Worm (Caenorhabditis elegans): ENCODE measurements around the gene T22B2.3.

Gene T22B2.3

DNA sequence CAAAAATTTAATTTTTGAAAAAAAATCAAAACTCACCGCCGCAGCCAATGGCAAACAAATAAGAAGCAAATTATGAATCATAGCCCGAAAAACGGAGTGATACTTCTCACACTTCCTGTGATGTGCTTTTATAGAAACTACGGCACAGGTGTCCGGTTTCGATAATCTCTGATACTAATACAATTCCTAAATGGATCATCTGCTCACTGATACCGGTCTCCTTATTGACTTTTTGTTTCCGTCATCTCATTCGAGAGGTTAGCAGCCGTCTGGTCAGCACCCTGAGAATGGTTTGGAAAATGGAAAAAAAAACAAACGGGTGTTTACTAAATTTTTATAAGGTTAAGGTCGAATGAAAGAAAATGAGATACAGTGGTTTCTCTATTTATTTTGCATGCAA lies 1.4 kb upstream of the T22B2.3 start, which contains the start of gene idpp-9:
Gene idpp-9 (minus strand): TSS at position 101 of the 400 bp plus-strand sequence.
- no peak for TF ChIP-seq aha-1 (tag; optimal IDR thresholded peaks at IDR 0.05)

- TF ChIP-seq elt-3 (tag; optimal IDR thresholded peaks at IDR 0.05) (no peak), egl-13 (tag; optimal IDR thresholded peaks at IDR 0.05) (no peak), tlp-1 (tag; optimal IDR thresholded peaks at IDR 0.05) (no peak), swsn-7 (tag; optimal IDR thresholded peaks at IDR 0.05) (no peak), lin-13 (GFP tag; optimal IDR thresholded peaks at IDR 0.05) (no peak), unc-30 (tag; optimal IDR thresholded peaks at IDR 0.05) (no peak), mdl-1 (tag; optimal IDR thresholded peaks at IDR 0.05) (no peak), lir-3 (tag; optimal IDR thresholded peaks at IDR 0.05; ENCODE audit: poor library complexity) (no peak), nhr-84 (tag; optimal IDR thresholded peaks at IDR 0.05) (no peak), nhr-11 (tag; optimal IDR thresholded peaks at IDR 0.05) (no peak), snpc-4 (tag; optimal IDR thresholded peaks at IDR 0.05) (no peak), nhr-12 (tag; optimal IDR thresholded peaks at IDR 0.05) (no peak), Y116A8C.19 (tag; optimal IDR thresholded peaks at IDR 0.05; ENCODE audit: borderline replicate concordance) (no peak)
These were observed 1.1 kb downstream of the T22B2.3 start for ce11 chrX:3918182-3918581.

DNA sequence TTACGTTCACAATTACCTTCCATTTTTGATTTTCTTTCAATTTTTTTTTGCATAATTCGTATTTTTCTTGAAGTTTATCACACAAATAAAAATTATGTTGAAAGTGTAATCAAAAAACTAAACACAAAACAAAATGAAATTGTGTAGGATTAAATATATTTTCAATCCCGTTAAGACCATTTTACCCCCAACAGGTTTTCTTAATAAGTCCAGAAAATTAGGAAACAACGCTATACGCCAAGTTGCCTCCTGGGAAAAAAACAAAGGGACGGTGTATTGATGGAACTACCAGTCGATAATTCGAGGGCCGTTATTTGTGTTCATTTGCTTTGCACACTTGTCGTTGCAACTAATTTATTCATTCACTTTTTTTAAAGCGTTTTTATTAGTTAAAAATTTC lies 2.6 kb downstream of the T22B2.3 start:
- TF ChIP-seq nhr-85 (tag) (no peak), dpl-1 (GFP tag; optimal IDR thresholded peaks at IDR 0.05) (no peak), ceh-8 (GFP tag; optimal IDR thresholded peaks at IDR 0.05) (no peak), egl-13 (tag; optimal IDR thresholded peaks at IDR 0.05) (no peak), ces-1 (GFP tag; optimal IDR thresholded peaks at IDR 0.05) (no peak), lsy-2 (tag; optimal IDR thresholded peaks at IDR 0.05) (no peak), lir-3 (tag; optimal IDR thresholded peaks at IDR 0.05; ENCODE audit: poor library complexity) (no peak), mdl-1 (tag; optimal IDR thresholded peaks at IDR 0.05) (no peak)

DNA sequence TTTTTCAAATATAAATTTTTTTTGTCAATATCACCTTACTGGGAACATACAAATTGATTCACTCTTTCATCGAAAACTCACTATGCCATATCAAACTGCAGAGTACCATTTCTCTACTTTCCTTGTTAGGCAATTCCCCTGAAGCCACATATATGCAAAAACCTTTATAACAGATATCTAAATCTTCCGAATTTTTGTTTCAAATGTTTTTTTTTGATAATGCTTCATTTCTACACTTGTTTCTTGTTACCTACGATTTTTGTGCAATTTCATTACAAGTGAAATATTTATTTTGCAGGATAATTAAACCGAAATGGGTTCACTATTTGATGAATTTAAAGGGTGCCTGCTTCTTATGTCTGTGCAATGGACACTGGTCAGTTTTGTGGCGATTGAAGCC lies 3.0 kb downstream of the T22B2.3 start, which contains the start of gene T22B2.2:
Gene T22B2.2 (plus strand): TSS at position 301 of the 400 bp plus-strand sequence.
- TF ChIP-seq nhr-12 (tag; optimal IDR thresholded peaks at IDR 0.05) (no peak), unc-30 (tag; optimal IDR thresholded peaks at IDR 0.05) (no peak), nhr-19 (GFP tag; conservative IDR thresholded peaks at IDR 0.05) (no peak)

ce11 chrX:3920747-3921146 lies 3.6 kb downstream of the T22B2.3 start:
- TF ChIP-seq nhr-84 (tag; optimal IDR thresholded peaks at IDR 0.05): no peak
- no peak for TF ChIP-seq nhr-85 (tag)
- no peak for TF ChIP-seq blmp-1 (tag; optimal IDR thresholded peaks at IDR 0.05)
- no peak for TF ChIP-seq elt-2 (tag; optimal IDR thresholded peaks at IDR 0.05)
- TF ChIP-seq xbp-1 (tag; optimal IDR thresholded peaks at IDR 0.05): no peak
- TF ChIP-seq tbx-2 (tag; optimal IDR thresholded peaks at IDR 0.05): no peak
- no peak for TF ChIP-seq nhr-20 (tag; optimal IDR thresholded peaks at IDR 0.05)
- TF ChIP-seq ztf-11 (tag; optimal IDR thresholded peaks at IDR 0.05): no peak
- TF ChIP-seq lin-13 (GFP tag; optimal IDR thresholded peaks at IDR 0.05): no peak
- no peak for TF ChIP-seq sup-37 (GFP tag; optimal IDR thresholded peaks at IDR 0.05)
- TF ChIP-seq dpl-1 (GFP tag; optimal IDR thresholded peaks at IDR 0.05): no peak
- no peak for TF ChIP-seq mef-2 (tag; optimal IDR thresholded peaks at IDR 0.05)
- no peak for TF ChIP-seq ces-1 (GFP tag; optimal IDR thresholded peaks at IDR 0.05)
- TF ChIP-seq hlh-17 (GFP tag; optimal IDR thresholded peaks at IDR 0.05; ENCODE audit: borderline replicate concordance): no peak
- no peak for TF ChIP-seq nhr-90 (tag; optimal IDR thresholded peaks at IDR 0.05; ENCODE audit: poor library complexity)
- no peak for TF ChIP-seq C04F5.9 (tag; optimal IDR thresholded peaks at IDR 0.05)
- no peak for TF ChIP-seq tlp-1 (tag; optimal IDR thresholded peaks at IDR 0.05)

- TF ChIP-seq F16B12.6 (tag; optimal IDR thresholded peaks at IDR 0.05) (no peak), hpl-2 (GFP tag; optimal IDR thresholded peaks at IDR 0.05) (no peak), nhr-85 (tag) (no peak), hlh-4 (tag; optimal IDR thresholded peaks at IDR 0.05) (no peak), fkh-8 (tag; optimal IDR thresholded peaks at IDR 0.05) (no peak), nhr-76 (tag; optimal IDR thresholded peaks at IDR 0.05) (no peak), lin-13 (GFP tag; optimal IDR thresholded peaks at IDR 0.05) (no peak), mef-2 (tag; optimal IDR thresholded peaks at IDR 0.05) (no peak)
These were observed 8.7 kb downstream of the T22B2.3 start, which contains the start of gene T22B2.1 for ce11 chrX:3925776-3926175. T22B2.1 (plus strand) TSS chrX:3926076.

Measured in whole organism, L1 larva.